Worm (Caenorhabditis elegans) whole organism, midembryonic: ENCODE results near the gene B0457.2.

ENCODE experiments used
- T22C8.4 ChIP-seq: fragments of 200-800 bp; sonication (Bioruptor generic); IDR thresholded peaks from 2 replicates; pipeline ENCODE4 v1.3.6; 2022; ENCODE audit warnings: missing genetic modification characterization, missing compliant biosample characterization
- cog-1 ChIP-seq: sonication (generic microtip); optimal IDR thresholded peaks from 2 replicates; lab custom pipeline; 2016; ENCODE audit warnings: missing genetic modification characterization, missing compliant biosample characterization
- flt-1 ChIP-seq: fragments of 200-800 bp; sonication (Bioruptor generic); IDR thresholded peaks from 2 replicates; pipeline ENCODE4 v1.3.6; 2022; ENCODE audit warnings: missing genetic modification characterization, missing compliant biosample characterization
- klf-2 ChIP-seq: fragments of 200-800 bp; sonication (Bioruptor generic); conservative IDR thresholded peaks from 2 replicates; pipeline ENCODE4 v1.3.6; 2022; ENCODE audit warnings: missing genetic modification reagents, missing genetic modification characterization, missing compliant biosample characterization
- med-1 ChIP-seq: sonication (generic microtip); optimal IDR thresholded peaks from 2 replicates; lab custom pipeline; 2017; ENCODE audit warnings: missing genetic modification characterization, mild to moderate bottlenecking, missing compliant biosample characterization, antibody characterized with exemption, missing genetic modification reagents; ENCODE audit not compliant: insufficient read depth
- ref-1 ChIP-seq: fragments of 200-800 bp; sonication (Bioruptor generic); conservative IDR thresholded peaks from 2 replicates; pipeline ENCODE4 v1.3.6; 2022; ENCODE audit warnings: missing genetic modification reagents, missing genetic modification characterization, missing compliant biosample characterization
- tab-1 ChIP-seq: fragments of 200-800 bp; sonication (Bioruptor generic); IDR thresholded peaks from 2 replicates; pipeline ENCODE4 v1.3.6; 2022; ENCODE audit warnings: missing genetic modification characterization, missing compliant biosample characterization
- ztf-23 ChIP-seq: fragments of 200-800 bp; sonication (Bioruptor generic); IDR thresholded peaks from 2 replicates; pipeline ENCODE4 v1.3.6; 2022; ENCODE audit warnings: missing genetic modification reagents, missing genetic modification characterization, missing compliant biosample characterization
- ztf-29 ChIP-seq: fragments of 200-800 bp; sonication (Bioruptor generic); IDR thresholded peaks from 2 replicates; pipeline ENCODE4 v1.3.6; 2022; ENCODE audit warnings: missing genetic modification reagents, missing genetic modification characterization, missing compliant biosample characterization

B0457.2 gene

DNA sequence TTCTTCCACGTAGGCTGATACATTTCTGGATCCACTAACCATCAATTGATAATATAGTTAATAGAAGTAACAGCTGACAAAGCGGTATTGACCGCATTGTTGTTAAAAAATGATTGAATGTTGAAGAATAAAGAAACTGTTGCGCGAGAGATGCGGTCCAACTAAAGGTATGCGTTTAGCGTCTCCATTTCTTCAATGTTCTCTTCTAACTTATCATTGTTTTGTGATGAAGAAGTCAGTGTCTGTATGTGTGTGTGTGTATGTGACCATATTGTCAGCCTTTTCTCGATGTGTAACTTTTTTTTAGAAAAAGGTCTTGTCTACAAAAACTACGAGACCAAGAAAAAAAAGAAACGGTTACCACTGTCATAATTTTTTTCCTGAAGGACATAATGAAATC lies at the start of gene B0457.2:
B0457.2 (minus strand) TSS at position 101 of the 400 bp plus-strand sequence.
- TF ChIP-seq T22C8.4 (GFP tag; lab: Robert Waterston, UW) (no peak), ref-1 (GFP tag; lab: Robert Waterston, UW) (no peak), flt-1 (GFP tag; lab: Robert Waterston, UW) (no peak), klf-2 (GFP tag; lab: Robert Waterston, UW) (no peak), ztf-23 (GFP tag; lab: Robert Waterston, UW) (no peak), ztf-29 (GFP tag; lab: Robert Waterston, UW) (no peak), med-1 (GFP tag; lab: Kevin White, UChicago) (no peak), cog-1 (tag; lab: Kevin White, UChicago) (no peak), tab-1 (GFP tag; lab: Robert Waterston, UW) (no peak)

ce11 chrII:8973516-8974043 lies 47.2 kb upstream of the B0457.2 start, which contains the start of gene tomm-40:
TSS of gene tomm-40 (minus strand) at chrII:8973566.
- TF ChIP-seq med-1 (GFP tag; lab: Kevin White, UChicago) (no peak), tab-1 (GFP tag; lab: Robert Waterston, UW) (no peak), klf-2 (GFP tag; lab: Robert Waterston, UW) (no peak), flt-1 (GFP tag; lab: Robert Waterston, UW) (no peak)

ce11 chrII:8969251-8970183 lies 43.2 kb upstream of the B0457.2 start, which contains the start of the genes szy-20 and C18E9.5:
TSS of gene szy-20 (minus strand) at chrII:8969333.
TSS of gene C18E9.5 (plus strand) at chrII:8969980.
- TF ChIP-seq cog-1 (tag; lab: Kevin White, UChicago) (peak; percentile 40), ztf-29 (GFP tag; lab: Robert Waterston, UW) (no peak), med-1 (GFP tag; lab: Kevin White, UChicago) (no peak), tab-1 (GFP tag; lab: Robert Waterston, UW) (no peak), klf-2 (GFP tag; lab: Robert Waterston, UW) (no peak), T22C8.4 (GFP tag; lab: Robert Waterston, UW) (no peak)

DNA sequence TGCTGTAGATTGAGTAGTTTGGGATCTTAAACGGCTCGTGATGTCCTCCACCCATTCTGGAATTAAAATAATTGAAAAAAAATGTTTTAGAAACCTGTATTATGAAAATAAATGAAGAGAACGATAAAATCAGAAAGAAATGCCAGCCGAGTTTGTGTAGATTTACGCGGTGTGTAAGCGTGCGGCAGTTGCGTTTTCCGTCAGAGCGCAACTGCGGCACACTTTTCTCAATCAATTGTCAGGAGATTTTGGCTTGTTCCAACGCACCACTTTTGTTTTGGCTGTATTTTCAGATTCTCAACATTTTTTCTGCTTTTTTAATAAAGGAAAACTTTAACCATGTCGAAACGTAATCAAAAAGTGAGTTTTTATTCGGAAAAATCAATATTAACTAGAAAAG lies 38.5 kb upstream of the B0457.2 start, which contains the start of the genes ndub-3 and C18E9.2:
ndub-3 (minus strand) TSS at position 56 of the 400 bp plus-strand sequence.
C18E9.2 (plus strand) TSS at position 172 of the 400 bp plus-strand sequence.
- 0 out of 2 replicates have a peak, but pooled peaks have one; percentile 48 for TF ChIP-seq ztf-23 (GFP tag; lab: Robert Waterston, UW)
- no peak for TF ChIP-seq cog-1 (tag; lab: Kevin White, UChicago)

- no peak for TF ChIP-seq cog-1 (tag; lab: Kevin White, UChicago)
- TF ChIP-seq klf-2 (GFP tag; lab: Robert Waterston, UW) = no peak
- no peak for TF ChIP-seq ztf-23 (GFP tag; lab: Robert Waterston, UW)
- TF ChIP-seq tab-1 (GFP tag; lab: Robert Waterston, UW) = no peak
- TF ChIP-seq ztf-29 (GFP tag; lab: Robert Waterston, UW) = no peak
- TF ChIP-seq T22C8.4 (GFP tag; lab: Robert Waterston, UW) = no peak
- no peak for TF ChIP-seq med-1 (GFP tag; lab: Kevin White, UChicago)
- no peak for TF ChIP-seq flt-1 (GFP tag; lab: Robert Waterston, UW)
- no peak for TF ChIP-seq ref-1 (GFP tag; lab: Robert Waterston, UW)
Observed at ce11 chrII:8964049-8964448, 37.7 kb upstream of the B0457.2 start, which contains the start of gene sftd-3. TSS of gene sftd-3 (minus strand) at chrII:8964149.

ce11 chrII:8962206-8962605 lies 35.9 kb upstream of the B0457.2 start:
- TF ChIP-seq flt-1 (GFP tag; lab: Robert Waterston, UW) (no peak), ztf-29 (GFP tag; lab: Robert Waterston, UW) (no peak), klf-2 (GFP tag; lab: Robert Waterston, UW) (no peak), ztf-23 (GFP tag; lab: Robert Waterston, UW) (no peak), ref-1 (GFP tag; lab: Robert Waterston, UW) (no peak), cog-1 (tag; lab: Kevin White, UChicago) (no peak), tab-1 (GFP tag; lab: Robert Waterston, UW) (no peak), T22C8.4 (GFP tag; lab: Robert Waterston, UW) (no peak), med-1 (GFP tag; lab: Kevin White, UChicago) (no peak)

- no peak for TF ChIP-seq flt-1 (GFP tag; lab: Robert Waterston, UW)
- no peak for TF ChIP-seq ztf-29 (GFP tag; lab: Robert Waterston, UW)
- no peak for TF ChIP-seq klf-2 (GFP tag; lab: Robert Waterston, UW)
- no peak for TF ChIP-seq cog-1 (tag; lab: Kevin White, UChicago)
- no peak for TF ChIP-seq med-1 (GFP tag; lab: Kevin White, UChicago)
- TF ChIP-seq T22C8.4 (GFP tag; lab: Robert Waterston, UW) = no peak
- TF ChIP-seq ztf-23 (GFP tag; lab: Robert Waterston, UW) = no peak
- TF ChIP-seq ref-1 (GFP tag; lab: Robert Waterston, UW) = no peak
- no peak for TF ChIP-seq tab-1 (GFP tag; lab: Robert Waterston, UW)
Observed at ce11 chrII:8961450-8961849, 35.1 kb upstream of the B0457.2 start.

DNA sequence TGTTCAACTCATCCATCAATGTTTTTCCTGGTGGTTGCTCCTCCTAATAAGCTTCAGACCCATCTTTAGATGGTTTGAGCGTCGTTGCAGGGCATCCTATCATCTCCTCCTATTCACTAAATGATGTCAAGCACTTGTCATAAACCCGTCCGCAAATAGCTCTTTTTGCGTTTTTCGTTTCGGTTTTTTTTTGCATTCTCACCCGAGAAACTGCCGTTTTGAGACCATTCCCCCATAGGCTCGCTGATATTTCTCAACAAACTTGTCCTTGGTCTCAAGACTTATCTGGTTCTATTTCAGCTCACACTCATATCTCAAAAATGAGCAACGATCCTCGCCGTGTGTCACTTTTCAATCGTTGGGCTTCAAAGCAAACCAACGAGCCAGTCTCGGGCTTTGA lies 34.1 kb upstream of the B0457.2 start, which contains the start of gene cal-2:
cal-2 (plus strand) TSS at position 301 of the 400 bp plus-strand sequence.
- TF ChIP-seq med-1 (GFP tag; lab: Kevin White, UChicago) (no peak), cog-1 (tag; lab: Kevin White, UChicago) (no peak), ref-1 (GFP tag; lab: Robert Waterston, UW) (no peak), flt-1 (GFP tag; lab: Robert Waterston, UW) (no peak), klf-2 (GFP tag; lab: Robert Waterston, UW) (no peak), ztf-29 (GFP tag; lab: Robert Waterston, UW) (no peak), tab-1 (GFP tag; lab: Robert Waterston, UW) (no peak), T22C8.4 (GFP tag; lab: Robert Waterston, UW) (no peak), ztf-23 (GFP tag; lab: Robert Waterston, UW) (no peak)
